Worm (Caenorhabditis elegans) whole organism, mixed stage, embryonic: ENCODE measurements around the gene msrp-3.

ENCODE experiments used
- M03D4.4 ChIP-seq: sonication (generic microtip); optimal IDR thresholded peaks from 2 replicates; lab custom pipeline; 2017; ENCODE audit warnings: mild to moderate bottlenecking, missing genetic modification characterization, missing compliant biosample characterization
- unc-62 ChIP-seq: fragments of 150-350 bp; optimal IDR thresholded peaks from 2 replicates; lab custom pipeline; 2014; ENCODE audit warnings: missing biosample characterization, missing genetic modification reagents, missing genetic modification characterization

DNA sequence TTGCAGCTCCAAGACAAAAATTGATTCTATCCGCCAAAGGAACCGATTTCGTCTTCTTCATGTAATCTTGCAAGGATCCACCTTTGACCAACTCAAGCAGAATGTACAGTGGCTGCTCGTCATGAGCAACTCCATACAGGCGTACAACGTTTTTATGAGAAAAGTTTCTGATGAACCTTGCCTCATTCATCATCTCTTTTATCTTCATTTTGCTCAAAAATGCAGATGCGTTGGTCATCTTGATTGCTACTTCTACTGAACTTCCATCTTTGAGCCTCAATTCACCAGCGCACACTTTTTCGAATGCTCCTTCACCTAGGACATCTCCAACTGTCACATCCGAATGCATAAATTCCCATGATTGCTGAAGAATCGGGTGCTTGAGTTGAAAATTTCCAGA lies 17.7 kb downstream of the msrp-3 start:
- TF ChIP-seq unc-62 (GFP tag; lab: Kevin White, UChicago) (no peak), M03D4.4 (tag; lab: Kevin White, UChicago) (no peak)
